Worm (Caenorhabditis elegans): ENCODE measurements around the gene E01G6.1.

ce11 chrX:12285496-12285895, 24.8 kb downstream of the E01G6.1 start, which contains the start of gene lips-2:
- TF ChIP-seq W03F9.2 (tag; optimal IDR thresholded peaks at IDR 0.05) (no peak), dao-5 (tag; optimal IDR thresholded peaks at IDR 0.05) (no peak), him-1 (tag; optimal IDR thresholded peaks at IDR 0.05) (no peak)

Data from whole organism, L4/young adult.